Worm (Caenorhabditis elegans) whole organism, L4 larva: Measurements from ENCODE around the gene chpf-1.

ENCODE experiments used
- F37D6.2 ChIP-seq: sonication (generic microtip); optimal IDR thresholded peaks from 2 replicates; lab custom pipeline; 2016; ENCODE audit warnings: mild to moderate bottlenecking, missing genetic modification characterization, missing compliant biosample characterization
- daf-16 ChIP-seq, 3 experiments: sonication (generic microtip); optimal IDR thresholded peaks; 2 replicates each; lab custom pipeline; 2016 to 2017; ENCODE audit warnings: missing genetic modification characterization in 3 of 3, missing genetic modification reagents in 3 of 3, mild to moderate bottlenecking in 2 of 3, missing compliant biosample characterization in 2 of 3, missing biosample characterization in 1 of 3, moderate library complexity in 1 of 3
- gei-8 ChIP-seq: fragments of 200-800 bp; sonication (Bioruptor generic); optimal IDR thresholded peaks from 2 replicates; lab custom pipeline; 2018; ENCODE audit warnings: mild to moderate bottlenecking, missing genetic modification characterization, missing compliant biosample characterization
- nhr-10 ChIP-seq: fragments of 150-350 bp; optimal IDR thresholded peaks from 2 replicates; lab custom pipeline; 2014; ENCODE audit warnings: missing biosample characterization, missing genetic modification characterization

DNA sequence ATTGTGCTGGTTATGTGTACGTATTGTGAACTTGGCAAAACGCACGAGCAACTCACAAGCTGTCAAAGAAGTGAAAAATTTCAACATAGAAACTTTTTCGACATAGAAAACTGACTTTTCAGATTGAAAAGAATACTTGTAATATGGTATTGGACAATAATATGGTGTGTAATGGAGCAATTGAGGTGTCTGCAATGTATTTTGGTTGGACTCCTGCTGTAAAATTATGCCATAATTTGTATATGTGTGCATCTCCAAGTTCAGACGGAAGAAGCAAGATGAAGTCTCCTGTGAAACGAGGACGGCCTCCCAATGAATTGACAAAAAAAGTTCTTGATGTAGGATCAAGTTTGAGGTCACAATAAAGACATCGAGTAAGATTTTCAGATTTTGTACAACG, 19.5 kb downstream of the chpf-1 start:
- TF ChIP-seq nhr-10 (tag; lab: Kevin White, UChicago) (no peak), gei-8 (GFP tag; lab: Kevin White, UChicago) (no peak), daf-16 (GFP tag; optimal IDR thresholded peaks at IDR 0.05; lab: Kevin White, UChicago) (no peak), daf-16 (tag; optimal IDR thresholded peaks at IDR 0.05; lab: Kevin White, UChicago) (no peak), F37D6.2 (tag; lab: Kevin White, UChicago) (no peak)
